Fruit fly (Drosophila melanogaster): Measurements from ENCODE around the gene CG11664.

CG11664 gene

DNA sequence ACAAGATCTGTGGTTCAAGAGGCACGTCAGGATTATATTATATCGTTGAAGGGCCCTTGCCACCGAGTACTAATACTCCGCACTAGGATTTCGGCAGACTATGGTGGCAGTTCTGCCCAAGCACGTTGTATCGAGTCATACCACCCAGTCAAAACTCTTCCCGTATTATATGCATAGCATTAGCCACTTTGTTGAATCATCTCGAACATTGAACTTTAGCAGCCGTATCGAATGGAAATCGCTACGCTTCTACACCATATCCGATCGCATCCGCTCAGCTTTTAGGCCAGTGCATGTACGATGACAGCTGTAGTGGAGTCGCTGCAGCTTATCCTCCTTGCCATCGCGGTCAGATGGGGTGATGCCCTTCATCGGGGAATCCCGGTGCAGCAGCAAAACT lies at the start of gene CG11664:
Gene CG11664 (plus strand): TSS at position 301 of the 400 bp plus-strand sequence.
- TF ChIP-seq Crg-1 (GFP tag; optimal IDR thresholded peaks at IDR 0.05) (no peak), pad (GFP tag; optimal IDR thresholded peaks at IDR 0.05) (no peak), toe (GFP tag; optimal IDR thresholded peaks at IDR 0.05) (no peak), CG12768 (GFP tag; optimal IDR thresholded peaks at IDR 0.05) (no peak), cnc (optimal IDR thresholded peaks at IDR 0.05) (no peak), bab1 (GFP tag; optimal IDR thresholded peaks at IDR 0.05) (no peak)

DNA sequence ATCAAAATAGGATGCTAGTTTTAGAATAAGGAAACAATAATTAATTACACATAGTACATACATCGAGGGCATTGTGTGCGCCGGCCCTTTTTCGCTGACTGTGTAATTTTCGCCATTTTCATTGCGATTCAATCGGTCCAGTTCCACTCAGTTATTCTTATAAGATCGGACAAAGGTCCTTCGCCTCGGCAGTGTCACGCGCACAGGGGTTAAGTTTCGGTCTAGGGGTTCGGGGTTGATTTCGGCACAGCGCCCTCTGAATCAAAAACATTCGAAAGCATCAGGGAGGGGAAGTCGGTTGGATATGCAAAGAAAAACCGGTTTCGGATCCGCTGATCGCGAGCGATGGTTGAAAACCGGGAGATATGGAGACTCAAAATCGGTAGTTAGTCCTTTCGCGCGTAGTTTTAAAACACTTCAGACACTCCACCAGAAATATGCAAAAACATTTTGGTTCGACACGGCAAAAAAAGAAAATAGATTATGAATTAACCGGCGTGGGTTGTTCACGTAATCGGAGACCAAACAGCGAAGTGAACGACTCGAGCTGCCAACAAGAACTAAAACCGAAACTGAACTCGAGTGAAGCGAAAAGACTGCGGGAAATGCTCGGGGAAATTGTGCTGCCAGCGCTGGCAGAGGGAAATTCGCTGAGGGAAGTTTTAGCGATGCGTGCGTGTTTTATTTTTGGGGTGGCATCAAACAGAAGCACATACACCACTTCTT lies 39.4 kb upstream of the CG11664 start:
- TF ChIP-seq toe (GFP tag; optimal IDR thresholded peaks at IDR 0.05) (no peak), CG11617 (GFP tag; optimal IDR thresholded peaks at IDR 0.05) (no peak), CG1620 (GFP tag; optimal IDR thresholded peaks at IDR 0.05) (no peak), kay (GFP tag; ENCODE audit: borderline replicate concordance) (no peak), CG7101 (tag; optimal IDR thresholded peaks at IDR 0.05) (no peak), CG7045 (GFP tag; optimal IDR thresholded peaks at IDR 0.05) (no peak), bab1 (GFP tag; optimal IDR thresholded peaks at IDR 0.05) (no peak), CG5204 (GFP tag; optimal IDR thresholded peaks at IDR 0.05) (no peak), pad (GFP tag; optimal IDR thresholded peaks at IDR 0.05) (no peak), CG14711 (tag; optimal IDR thresholded peaks at IDR 0.05) (no peak), CG12768 (GFP tag; optimal IDR thresholded peaks at IDR 0.05) (no peak), ovo (GFP tag; optimal IDR thresholded peaks at IDR 0.05) (no peak), CG33017 (tag; optimal IDR thresholded peaks at IDR 0.05) (no peak), Mnt (GFP tag; optimal IDR thresholded peaks at IDR 0.05) (no peak), cic (GFP tag; optimal IDR thresholded peaks at IDR 0.05) (no peak), Clk (GFP tag; optimal IDR thresholded peaks at IDR 0.05) (no peak), tj (GFP tag; optimal IDR thresholded peaks at IDR 0.05) (no peak), Crg-1 (GFP tag; optimal IDR thresholded peaks at IDR 0.05) (no peak), Hr96 (GFP tag; optimal IDR thresholded peaks at IDR 0.05) (no peak), cnc (optimal IDR thresholded peaks at IDR 0.05) (no peak)

DNA sequence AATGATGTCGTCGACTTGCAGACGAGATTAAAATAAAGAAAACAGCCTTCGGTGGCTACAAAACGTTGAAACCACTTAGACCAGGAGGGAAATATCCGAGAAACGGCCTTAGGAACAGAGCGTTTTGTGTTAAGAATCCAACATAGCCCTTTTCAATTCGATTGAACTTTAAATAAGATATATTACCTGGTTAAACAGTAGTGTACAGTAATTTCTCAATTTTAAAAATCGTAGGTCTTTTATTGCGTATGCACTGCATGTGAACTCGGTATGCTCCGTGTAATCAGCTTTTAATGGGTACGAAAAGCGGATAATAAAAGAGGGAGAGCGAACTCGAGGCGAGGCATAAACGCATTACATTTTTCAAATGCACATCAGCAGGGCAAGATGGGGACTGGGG lies 37.5 kb upstream of the CG11664 start:
- TF ChIP-seq Clk (GFP tag; optimal IDR thresholded peaks at IDR 0.05) = no peak
- TF ChIP-seq CG33017 (tag; optimal IDR thresholded peaks at IDR 0.05) = no peak
- TF ChIP-seq bab1 (GFP tag; optimal IDR thresholded peaks at IDR 0.05) = no peak
- TF ChIP-seq cic (GFP tag; optimal IDR thresholded peaks at IDR 0.05) = no peak

DNA sequence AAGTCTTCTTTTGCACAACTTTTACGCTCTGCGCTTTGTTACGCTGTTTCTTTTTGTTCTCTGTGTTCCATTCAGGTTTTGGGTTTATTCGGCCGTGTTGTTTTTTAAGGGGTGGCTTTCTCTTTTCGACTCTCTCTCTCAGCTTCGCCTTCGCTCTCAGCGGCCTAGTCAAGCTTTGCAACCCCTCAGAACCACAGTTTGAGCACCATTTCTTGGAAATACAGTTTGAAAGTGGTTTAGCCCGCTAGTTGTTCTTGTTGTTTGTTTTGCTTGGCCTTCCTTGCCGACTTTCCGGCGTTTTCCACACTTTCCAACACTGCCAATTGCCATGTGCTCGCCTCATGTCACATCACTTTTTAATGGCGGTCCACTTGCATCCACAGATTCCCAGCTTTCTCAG lies 34.5 kb upstream of the CG11664 start:
- peak; percentile 83 for TF ChIP-seq Mnt (GFP tag; optimal IDR thresholded peaks at IDR 0.05)
- TF ChIP-seq pad (GFP tag; optimal IDR thresholded peaks at IDR 0.05) = no peak

DNA sequence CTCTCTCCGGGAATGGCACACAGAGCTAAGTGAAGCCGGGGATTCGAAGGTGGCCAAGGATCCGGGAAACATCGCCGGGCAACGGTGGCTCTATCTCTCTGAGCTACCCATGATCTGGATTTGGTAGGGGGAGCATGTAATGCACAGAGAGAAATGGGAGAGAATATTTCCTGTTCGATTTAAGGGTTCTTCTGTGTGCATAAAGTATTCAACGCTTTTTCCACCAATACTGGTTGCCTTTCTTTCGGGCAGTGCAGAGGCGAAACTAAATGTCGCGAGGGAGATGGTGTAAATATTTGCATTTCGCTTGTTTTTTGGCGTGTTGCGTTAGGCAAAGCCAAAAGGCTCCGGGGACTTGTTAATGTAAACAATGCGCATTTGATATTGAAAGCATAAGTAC lies 33.6 kb upstream of the CG11664 start:
- TF ChIP-seq CG11617 (GFP tag; optimal IDR thresholded peaks at IDR 0.05) (no peak), Clk (GFP tag; optimal IDR thresholded peaks at IDR 0.05) (no peak), Mnt (GFP tag; optimal IDR thresholded peaks at IDR 0.05) (no peak), cic (GFP tag; optimal IDR thresholded peaks at IDR 0.05) (no peak), ovo (GFP tag; optimal IDR thresholded peaks at IDR 0.05) (no peak), kay (GFP tag; ENCODE audit: borderline replicate concordance) (no peak), CG12768 (GFP tag; optimal IDR thresholded peaks at IDR 0.05) (no peak), CG7101 (tag; optimal IDR thresholded peaks at IDR 0.05) (no peak)

DNA sequence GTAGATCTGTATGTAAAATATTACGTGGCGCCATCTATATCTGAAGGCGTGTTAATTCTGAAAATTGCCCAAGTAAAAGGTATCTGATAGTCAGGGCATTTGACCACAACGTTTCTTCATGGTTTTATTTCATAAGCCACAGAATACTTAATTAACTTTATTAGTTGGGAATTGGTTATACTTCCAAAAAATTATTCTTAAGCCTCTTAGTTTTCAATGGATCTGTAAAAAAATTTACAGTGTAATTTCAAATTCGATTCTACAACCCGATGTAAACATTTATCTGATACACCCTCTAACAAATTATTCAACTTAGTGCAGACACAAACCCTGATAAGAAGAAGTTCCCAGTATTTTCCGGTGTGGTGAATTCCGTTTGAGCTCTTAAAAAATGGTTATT lies 32.0 kb upstream of the CG11664 start:
- TF ChIP-seq CG33017 (tag; optimal IDR thresholded peaks at IDR 0.05) (no peak), CG7101 (tag; optimal IDR thresholded peaks at IDR 0.05) (no peak), Mnt (GFP tag; optimal IDR thresholded peaks at IDR 0.05) (no peak), bab1 (GFP tag; optimal IDR thresholded peaks at IDR 0.05) (no peak), CG14711 (tag; optimal IDR thresholded peaks at IDR 0.05) (no peak), CG12768 (GFP tag; optimal IDR thresholded peaks at IDR 0.05) (no peak)

DNA sequence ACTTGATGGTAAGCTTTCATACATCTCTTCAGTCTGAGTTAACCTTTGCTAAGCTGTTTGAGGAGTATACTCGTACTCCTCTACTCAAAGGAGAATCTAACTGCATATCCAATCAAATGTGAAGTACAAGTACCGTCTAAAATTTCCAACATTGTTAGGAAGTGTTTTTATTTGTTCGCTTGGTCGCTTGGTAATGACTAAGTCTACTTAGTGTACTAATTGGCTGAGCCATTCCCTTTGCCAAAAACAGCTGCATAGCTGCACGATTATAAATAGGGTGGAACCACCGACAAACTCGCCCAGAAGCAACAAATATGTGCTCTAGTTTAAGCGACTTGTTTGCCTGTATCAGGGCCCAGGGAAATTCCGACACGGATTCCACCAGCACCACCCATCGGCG lies 31.0 kb upstream of the CG11664 start, which contains the start of gene CG14635:
Gene CG14635 (plus strand): TSS at position 301 of the 400 bp plus-strand sequence.
- no peak for TF ChIP-seq CG11617 (GFP tag; optimal IDR thresholded peaks at IDR 0.05)
- no peak for TF ChIP-seq CG7045 (GFP tag; optimal IDR thresholded peaks at IDR 0.05)
- no peak for TF ChIP-seq CG14711 (tag; optimal IDR thresholded peaks at IDR 0.05)
- TF ChIP-seq CG7101 (tag; optimal IDR thresholded peaks at IDR 0.05) = no peak
- no peak for TF ChIP-seq pad (GFP tag; optimal IDR thresholded peaks at IDR 0.05)
- no peak for TF ChIP-seq CG12768 (GFP tag; optimal IDR thresholded peaks at IDR 0.05)
- TF ChIP-seq cic (GFP tag; optimal IDR thresholded peaks at IDR 0.05) = no peak
- no peak for TF ChIP-seq cnc (optimal IDR thresholded peaks at IDR 0.05)
- no peak for TF ChIP-seq bab1 (GFP tag; optimal IDR thresholded peaks at IDR 0.05)
- no peak for TF ChIP-seq CG1620 (GFP tag; optimal IDR thresholded peaks at IDR 0.05)
- TF ChIP-seq Crg-1 (GFP tag; optimal IDR thresholded peaks at IDR 0.05) = no peak

DNA sequence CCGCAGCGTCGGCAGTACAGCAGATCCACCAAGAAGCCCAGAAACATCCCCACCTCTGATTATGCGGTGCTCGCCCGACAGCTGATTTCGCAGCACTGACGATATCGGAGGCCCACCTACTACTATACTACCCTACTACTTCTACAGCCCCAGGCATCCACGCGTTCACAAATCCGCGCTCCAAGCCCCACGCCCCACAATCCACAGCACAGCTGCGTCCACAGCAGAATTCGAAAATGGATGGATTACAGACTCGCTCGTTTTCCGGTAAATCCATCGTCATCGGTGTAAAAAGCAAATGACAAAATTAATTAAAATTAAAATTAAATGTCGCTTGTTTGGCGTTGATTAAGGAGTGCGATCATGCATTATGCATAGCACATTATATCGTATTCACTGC lies 28.5 kb upstream of the CG11664 start, which contains the start of gene CG3713:
Gene CG3713 (minus strand): TSS at position 101 of the 400 bp plus-strand sequence.
- TF ChIP-seq CG1620 (GFP tag; optimal IDR thresholded peaks at IDR 0.05) (no peak), CG7045 (GFP tag; optimal IDR thresholded peaks at IDR 0.05) (no peak), CG11617 (GFP tag; optimal IDR thresholded peaks at IDR 0.05) (no peak), toe (GFP tag; optimal IDR thresholded peaks at IDR 0.05) (no peak), ovo (GFP tag; optimal IDR thresholded peaks at IDR 0.05) (no peak)
